Worm (Caenorhabditis elegans) whole organism, L3 larva: Measurements from ENCODE around the gene mex-5.

Experiments
- aly-2 ChIP-seq: fragments of 150-350 bp; optimal IDR thresholded peaks from 2 replicates; lab custom pipeline; 2014; ENCODE audit warnings: missing biosample characterization, missing genetic modification characterization
- ama-1 ChIP-seq: fragments of 150-350 bp; optimal IDR thresholded peaks from 2 replicates; lab custom pipeline; 2018
- ceh-16 ChIP-seq: sonication (generic microtip); optimal IDR thresholded peaks from 2 replicates; lab custom pipeline; 2017; ENCODE audit warnings: missing biosample characterization, missing genetic modification characterization
- unc-39 ChIP-seq: sonication (generic microtip); optimal IDR thresholded peaks from 4 replicates; lab custom pipeline; 2017; ENCODE audit warnings: missing biosample characterization, missing genetic modification characterization

ce11 chrIV:13377716-13378115 lies 24.2 kb downstream of the mex-5 start, which contains the start of gene mau-8:
- no peak for TF ChIP-seq ama-1
- TF ChIP-seq aly-2: no peak
- no peak for TF ChIP-seq unc-39
- TF ChIP-seq ceh-16 (tag; lab: Kevin White, UChicago): no peak
